Worm (Caenorhabditis elegans) whole organism, L4 larva: ENCODE data around the gene dao-3.

Source experiments
- F49E8.2 ChIP-seq: sonication (generic microtip); optimal IDR thresholded peaks from 2 replicates; lab custom pipeline; 2016; ENCODE audit warnings: missing compliant biosample characterization, mild to moderate bottlenecking, missing genetic modification characterization, borderline replicate concordance
- Y5F2A.4 ChIP-seq: fragments of 200-800 bp; sonication (Bioruptor generic); optimal IDR thresholded peaks from 2 replicates; lab custom pipeline; 2018; ENCODE audit warnings: mild to moderate bottlenecking, missing genetic modification characterization, missing compliant biosample characterization
- Y75B8A.6 ChIP-seq: fragments of 200-800 bp; sonication (Bioruptor generic); IDR thresholded peaks from 2 replicates; pipeline ENCODE4 v1.3.6; 2022; ENCODE audit warnings: missing genetic modification reagents, missing genetic modification characterization, missing compliant biosample characterization
- aha-1 ChIP-seq: fragments of 150-350 bp; peaks from one replicate; lab custom pipeline; 2014; ENCODE audit warnings: missing biosample characterization, missing genetic modification characterization
- ama-1 ChIP-seq: fragments of 150-350 bp; optimal IDR thresholded peaks from 2 replicates; lab custom pipeline; 2014; ENCODE audit warnings: inconsistent platforms, mixed read lengths
- attf-4 ChIP-seq: sonication (generic microtip); optimal IDR thresholded peaks from 3 replicates; lab custom pipeline; 2017; ENCODE audit warnings: missing biosample characterization, missing genetic modification characterization
- daf-16 ChIP-seq, 3 experiments: sonication (generic microtip); optimal IDR thresholded peaks; 2 replicates each; lab custom pipeline; 2016 to 2017; ENCODE audit warnings: missing genetic modification characterization in 3 of 3, missing genetic modification reagents in 3 of 3, mild to moderate bottlenecking in 2 of 3, missing compliant biosample characterization in 2 of 3, missing biosample characterization in 1 of 3, moderate library complexity in 1 of 3
- daf-8 ChIP-seq: fragments of 200-800 bp; sonication (Bioruptor generic); IDR thresholded peaks from 2 replicates; pipeline ENCODE4 v1.3.6; 2022; ENCODE audit warnings: missing genetic modification characterization, missing compliant biosample characterization
- dmd-6 ChIP-seq: fragments of 200-800 bp; sonication (Bioruptor generic); IDR thresholded peaks from 2 replicates; pipeline ENCODE4 v1.3.6; 2022; ENCODE audit warnings: missing genetic modification reagents, missing genetic modification characterization, missing compliant biosample characterization
- dmd-9 ChIP-seq: fragments of 200-800 bp; sonication (Bioruptor generic); IDR thresholded peaks from 2 replicates; pipeline ENCODE4 v1.3.6; 2022; ENCODE audit warnings: missing genetic modification reagents, missing genetic modification characterization, missing compliant biosample characterization
- duxl-1 ChIP-seq: sonication (generic microtip); optimal IDR thresholded peaks from 2 replicates; lab custom pipeline; 2016; ENCODE audit warnings: mild to moderate bottlenecking, missing genetic modification characterization, moderate library complexity, missing compliant biosample characterization; ENCODE audit not compliant: poor library complexity
- dve-1 ChIP-seq: sonication (generic microtip); optimal IDR thresholded peaks from 2 replicates; lab custom pipeline; 2017; ENCODE audit warnings: antibody characterized with exemption, mild to moderate bottlenecking, missing genetic modification characterization, missing compliant biosample characterization; ENCODE audit not compliant: insufficient read depth
- hif-1 ChIP-seq, 2 experiments: sonication (generic microtip); optimal IDR thresholded peaks; 2 replicates each; lab custom pipeline; 2016 to 2017; ENCODE audit warnings: missing compliant biosample characterization in 2 of 2, missing genetic modification characterization in 2 of 2, missing genetic modification reagents in 2 of 2, missing genotype in 2 of 2, mild to moderate bottlenecking in 1 of 2
- hlh-11 ChIP-seq: fragments of 200-800 bp; sonication (Bioruptor generic); optimal IDR thresholded peaks from 2 replicates; lab custom pipeline; 2018; ENCODE audit warnings: mild to moderate bottlenecking, missing genetic modification characterization, missing compliant biosample characterization
- lin-29 ChIP-seq: fragments of 200-800 bp; sonication (Bioruptor generic); IDR thresholded peaks from 2 replicates; pipeline ENCODE4 v1.3.6; 2022; ENCODE audit warnings: missing genetic modification reagents, missing genetic modification characterization, missing compliant biosample characterization
- nhr-102 ChIP-seq: sonication (generic microtip); optimal IDR thresholded peaks from 2 replicates; lab custom pipeline; 2016; ENCODE audit warnings: mild to moderate bottlenecking, missing genetic modification characterization, moderate library complexity, missing compliant biosample characterization
- nhr-11 ChIP-seq: fragments of 150-350 bp; optimal IDR thresholded peaks from 2 replicates; lab custom pipeline; 2014; ENCODE audit warnings: missing biosample characterization, missing genetic modification characterization
- nhr-111 ChIP-seq: fragments of 200-800 bp; sonication (Bioruptor generic); optimal IDR thresholded peaks from 2 replicates; lab custom pipeline; 2018; ENCODE audit warnings: mild to moderate bottlenecking, missing genetic modification characterization, missing compliant biosample characterization
- nhr-237 ChIP-seq: sonication (generic microtip); optimal IDR thresholded peaks from 2 replicates; lab custom pipeline; 2017; ENCODE audit warnings: missing biosample characterization, missing genetic modification characterization
- nhr-28 ChIP-seq: fragments of 150-350 bp; optimal IDR thresholded peaks from 2 replicates; lab custom pipeline; 2014; ENCODE audit warnings: missing biosample characterization, missing genetic modification characterization
- pha-4 ChIP-seq, 2 experiments: fragments of 150-350 bp in 1 of 2; fragments of 200-800 bp in 1 of 2; sonication (Bioruptor generic) in 1 of 2; IDR thresholded peaks in 1 of 2; optimal IDR thresholded peaks in 1 of 2; 2 replicates each; pipeline versions ENCODE4 v1.3.6 to Lab custom; 2014 to 2022; ENCODE audit warnings: missing genetic modification characterization in 2 of 2, missing genetic modification reagents in 2 of 2, missing biosample characterization in 1 of 2, missing compliant biosample characterization in 1 of 2
- php-3 ChIP-seq: fragments of 200-800 bp; sonication (Bioruptor generic); IDR thresholded peaks from 2 replicates; pipeline ENCODE4 v1.3.6; 2022; ENCODE audit warnings: missing genetic modification reagents, missing genetic modification characterization, missing compliant biosample characterization
- pqm-1 ChIP-seq: sonication (generic microtip); optimal IDR thresholded peaks from 2 replicates; lab custom pipeline; 2017; ENCODE audit warnings: missing biosample characterization, missing genetic modification characterization
- rbr-2 ChIP-seq: sonication (generic microtip); optimal IDR thresholded peaks from 2 replicates; lab custom pipeline; 2016; ENCODE audit warnings: missing genotype, missing genetic modification characterization, missing compliant biosample characterization
- skn-1 ChIP-seq: fragments of 150-350 bp; optimal IDR thresholded peaks from 2 replicates; lab custom pipeline; 2014; ENCODE audit warnings: missing biosample characterization, missing genetic modification characterization
- unc-39 ChIP-seq: sonication (generic microtip); optimal IDR thresholded peaks from 2 replicates; lab custom pipeline; 2017; ENCODE audit warnings: missing biosample characterization, missing genetic modification characterization
- unc-62 ChIP-seq, 3 experiments: fragments of 150-350 bp in 1 of 3; sonication (generic microtip); optimal IDR thresholded peaks in 2 of 3; peaks in 1 of 3; 1 replicate in 1 of 3; 2 replicates in 2 of 3; lab custom pipeline; 2014 to 2017; ENCODE audit warnings: missing biosample characterization in 3 of 3, missing genetic modification characterization in 3 of 3, missing genetic modification reagents in 3 of 3, missing genotype in 1 of 3
- zip-11 ChIP-seq: fragments of 200-800 bp; sonication (Bioruptor generic); IDR thresholded peaks from 2 replicates; pipeline ENCODE4 v1.3.6; 2022; ENCODE audit warnings: missing genetic modification characterization, missing compliant biosample characterization
- zip-2 ChIP-seq: fragments of 150-350 bp; optimal IDR thresholded peaks from 2 replicates; lab custom pipeline; 2014; ENCODE audit warnings: missing biosample characterization, missing genetic modification characterization
- ztf-11 ChIP-seq: fragments of 150-350 bp; optimal IDR thresholded peaks from 2 replicates; lab custom pipeline; 2014; ENCODE audit warnings: missing biosample characterization, missing genetic modification characterization
- ztf-7 ChIP-seq: fragments of 150-350 bp; optimal IDR thresholded peaks from 2 replicates; lab custom pipeline; 2014; ENCODE audit warnings: missing biosample characterization, missing genetic modification characterization

Gene dao-3

ce11 chrX:8083330-8083729 is 3.0 kb downstream of the dao-3 start:
- TF ChIP-seq attf-4 (tag; lab: Kevin White, UChicago) = no peak
- no peak for TF ChIP-seq duxl-1
- TF ChIP-seq daf-16 (GFP tag; optimal IDR thresholded peaks at IDR 0.05; lab: Kevin White, UChicago) = no peak
- peak; percentile 54 for TF ChIP-seq daf-16 (tag; optimal IDR thresholded peaks at IDR 0.05; lab: Kevin White, UChicago)
- peak; percentile 74 for TF ChIP-seq php-3 (GFP tag; lab: Robert Waterston, UW)
- TF ChIP-seq unc-62 (GFP tag; optimal IDR thresholded peaks at IDR 0.05 in 1 of 2; lab: Kevin White, UChicago) = no peak
- no peak for TF ChIP-seq unc-62 (tag; optimal IDR thresholded peaks at IDR 0.05; lab: Kevin White, UChicago)
- TF ChIP-seq pha-4 (GFP tag; IDR thresholded peaks at IDR 0.05; lab: Robert Waterston, UW) = no peak
- no peak for TF ChIP-seq pha-4 (tag; optimal IDR thresholded peaks at IDR 0.05; lab: Kevin White, UChicago)
- TF ChIP-seq ztf-11 = no peak
- no peak for TF ChIP-seq zip-11 (GFP tag; lab: Robert Waterston, UW)
- TF ChIP-seq skn-1 (tag; lab: Kevin White, UChicago) = no peak
- TF ChIP-seq dmd-6 (GFP tag; lab: Robert Waterston, UW) = no peak
- peak; percentile 20 for TF ChIP-seq zip-2 (tag; lab: Kevin White, UChicago)
- TF ChIP-seq unc-39 (tag; lab: Kevin White, UChicago) = no peak

ce11 chrX:8082703-8083102 is 3.6 kb downstream of the dao-3 start:
- TF ChIP-seq aha-1 (peak; percentile 92), F49E8.2 (no peak)

ce11 chrX:8078899-8079298 is 7.5 kb downstream of the dao-3 start:
- 0 out of 2 replicates have a peak, but pooled peaks have one; percentile 17 for TF ChIP-seq php-3 (GFP tag; lab: Robert Waterston, UW)
- 0 out of 2 replicates have a peak, but pooled peaks have one; percentile 21 for TF ChIP-seq dmd-6 (GFP tag; lab: Robert Waterston, UW)
- TF ChIP-seq unc-62 (GFP tag; optimal IDR thresholded peaks at IDR 0.05 in 1 of 2; lab: Kevin White, UChicago) = peak in 1 of 2 experiments; percentile 7
- no peak for TF ChIP-seq unc-62 (tag; optimal IDR thresholded peaks at IDR 0.05; lab: Kevin White, UChicago)
- peak; percentile 71 for TF ChIP-seq aha-1
- peak; percentile 52 for TF ChIP-seq pqm-1 (tag; lab: Kevin White, UChicago)
- TF ChIP-seq ama-1 = no peak
- peak; percentile 23 for TF ChIP-seq hlh-11 (tag; lab: Kevin White, UChicago)
- 0 out of 2 replicates have a peak, but pooled peaks have one; percentile 48 for TF ChIP-seq Y75B8A.6 (GFP tag; lab: Robert Waterston, UW)
- no peak for TF ChIP-seq daf-16 (GFP tag; optimal IDR thresholded peaks at IDR 0.05; lab: Kevin White, UChicago)
- TF ChIP-seq daf-16 (tag; optimal IDR thresholded peaks at IDR 0.05; lab: Kevin White, UChicago) = peak; percentile 81
- TF ChIP-seq dve-1 = peak; percentile 55
- no peak for TF ChIP-seq nhr-237
- peak in 1 of 2 experiments; percentile 37 for TF ChIP-seq hif-1 (tag; optimal IDR thresholded peaks at IDR 0.05; lab: Kevin White, UChicago)
- TF ChIP-seq ztf-7 (tag; lab: Kevin White, UChicago) = no peak

ce11 chrX:8078374-8078773 is 8.0 kb downstream of the dao-3 start:
- TF ChIP-seq nhr-111 (GFP tag; lab: Kevin White, UChicago) (no peak), dmd-6 (GFP tag; lab: Robert Waterston, UW) (peak; percentile 29; the same call in 1 of the 2 replicates), Y75B8A.6 (GFP tag; lab: Robert Waterston, UW) (no peak), nhr-28 (tag; lab: Kevin White, UChicago) (peak; percentile 54), nhr-102 (tag; lab: Kevin White, UChicago) (no peak), Y5F2A.4 (GFP tag; lab: Kevin White, UChicago) (no peak), aha-1 (peak; percentile 1), dmd-9 (GFP tag; lab: Robert Waterston, UW) (no peak), lin-29 (GFP tag; lab: Robert Waterston, UW) (no peak), ztf-11 (no peak), dve-1 (peak; percentile 13), daf-8 (GFP tag; lab: Robert Waterston, UW) (no peak), nhr-11 (tag; lab: Kevin White, UChicago) (no peak), pqm-1 (tag; lab: Kevin White, UChicago) (peak; percentile 24), rbr-2 (tag; lab: Kevin White, UChicago) (no peak)
